Worm (Caenorhabditis elegans): ENCODE measurements around the gene anat-1.

DNA sequence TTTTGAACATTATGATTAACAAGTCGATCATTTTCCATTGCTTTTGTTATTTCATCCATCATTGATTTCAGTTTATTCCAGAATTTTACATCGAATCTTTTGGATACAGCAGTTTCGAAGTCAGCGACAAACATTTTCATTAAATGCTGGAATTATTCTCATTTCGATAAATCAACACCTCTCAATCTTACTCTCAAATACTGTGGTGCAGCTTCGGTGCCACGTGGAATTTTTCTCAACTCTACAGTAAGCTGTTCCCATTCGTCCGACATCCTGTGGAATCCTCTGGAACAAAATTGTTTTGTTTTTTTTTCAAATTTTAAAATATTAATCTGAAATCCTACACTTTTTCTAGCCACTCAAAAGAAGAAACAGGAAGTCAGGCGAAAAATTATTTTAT is 28.5 kb upstream of the anat-1 start, which contains the start of gene smg-7:
- TF ChIP-seq snpc-4 (GFP tag; optimal IDR thresholded peaks at IDR 0.05) (no peak), snpc-4 (tag; optimal IDR thresholded peaks at IDR 0.05) (no peak), attf-3 (GFP tag; conservative IDR thresholded peaks at IDR 0.05) (no peak), F57C9.4 (tag; optimal IDR thresholded peaks at IDR 0.05) (no peak), madf-8 (GFP tag; conservative IDR thresholded peaks at IDR 0.05) (no peak), ceh-79 (tag; optimal IDR thresholded peaks at IDR 0.05) (no peak), pbrm-1 (GFP tag; IDR thresholded peaks at IDR 0.05) (no peak)

Measured in whole organism, young adult.